Fruit fly (Drosophila melanogaster) whole organism, adult: Measurements from ENCODE around the gene CG44037.

Experiments used
- CG11617 ChIP-seq: fragments of 200-800 bp; sonication (Bioruptor generic); optimal IDR thresholded peaks from 2 replicates; lab custom pipeline; 2017; ENCODE audit warnings: mild to moderate bottlenecking, missing biosample characterization, missing genetic modification reagents, missing genetic modification characterization
- CG12768 ChIP-seq: fragments of 200-800 bp; sonication (Bioruptor generic); optimal IDR thresholded peaks from 2 replicates; lab custom pipeline; 2017; ENCODE audit warnings: missing biosample characterization, missing genetic modification characterization, mild to moderate bottlenecking, moderate library complexity, missing genetic modification reagents
- CG14711 ChIP-seq: fragments of 200-800 bp; sonication (Bioruptor generic); optimal IDR thresholded peaks from 2 replicates; lab custom pipeline; 2018; ENCODE audit warnings: missing biosample characterization, mild to moderate bottlenecking, missing genetic modification characterization, moderate library complexity
- CG1620 ChIP-seq: fragments of 200-800 bp; sonication (Bioruptor generic); optimal IDR thresholded peaks from 2 replicates; lab custom pipeline; 2016; ENCODE audit warnings: missing biosample characterization, missing genetic modification characterization
- CG33017 ChIP-seq: fragments of 200-800 bp; sonication (Bioruptor generic); optimal IDR thresholded peaks from 2 replicates; lab custom pipeline; 2018; ENCODE audit warnings: missing biosample characterization, mild to moderate bottlenecking, missing genetic modification characterization, moderate library complexity
- CG5204 ChIP-seq: fragments of 200-800 bp; sonication (Bioruptor generic); optimal IDR thresholded peaks from 2 replicates; lab custom pipeline; 2016; ENCODE audit warnings: missing biosample characterization, missing genetic modification characterization
- CG7045 ChIP-seq: fragments of 200-800 bp; sonication (Bioruptor generic); optimal IDR thresholded peaks from 2 replicates; lab custom pipeline; 2017; ENCODE audit warnings: missing biosample characterization, mild to moderate bottlenecking, missing genetic modification characterization
- CG7101 ChIP-seq: fragments of 200-800 bp; sonication (Bioruptor generic); optimal IDR thresholded peaks from 2 replicates; lab custom pipeline; 2018; ENCODE audit warnings: missing biosample characterization, mild to moderate bottlenecking, missing genetic modification characterization, moderate library complexity
- Clk ChIP-seq: fragments of 200-800 bp; sonication (Bioruptor generic); optimal IDR thresholded peaks from 2 replicates; lab custom pipeline; 2017; ENCODE audit warnings: missing biosample characterization, missing genetic modification characterization
- Crg-1 ChIP-seq: fragments of 200-800 bp; sonication (Bioruptor generic); optimal IDR thresholded peaks from 2 replicates; lab custom pipeline; 2016; ENCODE audit warnings: missing biosample characterization, missing genetic modification characterization
- Hr96 ChIP-seq: fragments of 200-800 bp; sonication (Bioruptor generic); optimal IDR thresholded peaks from 2 replicates; lab custom pipeline; 2016; ENCODE audit warnings: missing biosample characterization, missing genetic modification characterization
- Mnt ChIP-seq: fragments of 200-800 bp; sonication (Bioruptor generic); optimal IDR thresholded peaks from 2 replicates; lab custom pipeline; 2016; ENCODE audit warnings: missing biosample characterization, mild to moderate bottlenecking, missing genetic modification characterization
- bab1 ChIP-seq: fragments of 200-800 bp; sonication (Bioruptor generic); optimal IDR thresholded peaks from 3 replicates; lab custom pipeline; 2019; ENCODE audit warnings: missing biosample characterization, mild to moderate bottlenecking, missing genetic modification characterization, moderate library complexity
- cic ChIP-seq: fragments of 200-800 bp; sonication (Bioruptor generic); optimal IDR thresholded peaks from 2 replicates; lab custom pipeline; 2017; ENCODE audit warnings: missing biosample characterization, mild to moderate bottlenecking, missing genetic modification characterization, moderate library complexity
- cnc ChIP-seq, 2 experiments: fragments of >200 bp; optimal IDR thresholded peaks; 2 replicates each; lab custom pipeline; 2017
- kay ChIP-seq: fragments of 200-800 bp; sonication (Bioruptor generic); peaks from one replicate; lab custom pipeline; 2016; ENCODE audit warnings: missing biosample characterization, missing genetic modification characterization, borderline replicate concordance
- ovo ChIP-seq: fragments of 200-800 bp; sonication (Bioruptor generic); optimal IDR thresholded peaks from 2 replicates; lab custom pipeline; 2016; ENCODE audit warnings: missing biosample characterization, missing genetic modification characterization
- pad ChIP-seq: fragments of 200-800 bp; sonication (Bioruptor generic); optimal IDR thresholded peaks from 3 replicates; lab custom pipeline; 2017; ENCODE audit warnings: missing biosample characterization, missing genetic modification characterization, mild to moderate bottlenecking, moderate library complexity, missing genetic modification reagents
- tj ChIP-seq: fragments of 200-800 bp; sonication (Bioruptor generic); optimal IDR thresholded peaks from 3 replicates; lab custom pipeline; 2017; ENCODE audit warnings: missing biosample characterization, mild to moderate bottlenecking, missing genetic modification characterization, moderate library complexity
- toe ChIP-seq: fragments of 200-800 bp; sonication (Bioruptor generic); optimal IDR thresholded peaks from 2 replicates; lab custom pipeline; 2016; ENCODE audit warnings: missing biosample characterization, missing genetic modification characterization

The CG44037 gene

dm6 chr3R:12244468-12245060, 14.0 kb upstream of the CG44037 start:
- TF ChIP-seq bab1 (GFP tag; lab: Kevin White, UChicago) (no peak), pad (GFP tag; lab: Kevin White, UChicago) (peak; percentile 92)

DNA sequence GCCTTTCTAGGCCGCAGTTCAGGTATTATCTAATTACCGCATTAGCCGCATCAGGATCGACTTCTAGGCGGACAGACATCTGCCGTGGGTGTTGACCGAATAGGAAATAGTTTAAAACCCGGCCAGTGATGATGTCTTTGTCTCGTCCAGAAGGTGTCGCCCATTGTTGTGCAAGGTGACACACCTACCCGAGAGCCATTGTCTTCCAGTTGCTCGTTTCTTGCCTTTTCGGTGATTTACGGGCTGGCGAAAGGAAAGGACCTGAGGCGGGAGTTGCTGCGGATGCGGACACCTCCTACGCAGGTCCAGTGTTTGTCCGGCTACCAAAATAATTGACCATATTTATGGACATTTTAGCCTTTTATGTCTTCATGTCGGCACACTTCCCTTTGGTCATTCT, 10.3 kb upstream of the CG44037 start:
- TF ChIP-seq CG7045 (GFP tag; lab: Kevin White, UChicago): no peak
- no peak for TF ChIP-seq Mnt (GFP tag; lab: Kevin White, UChicago)

DNA sequence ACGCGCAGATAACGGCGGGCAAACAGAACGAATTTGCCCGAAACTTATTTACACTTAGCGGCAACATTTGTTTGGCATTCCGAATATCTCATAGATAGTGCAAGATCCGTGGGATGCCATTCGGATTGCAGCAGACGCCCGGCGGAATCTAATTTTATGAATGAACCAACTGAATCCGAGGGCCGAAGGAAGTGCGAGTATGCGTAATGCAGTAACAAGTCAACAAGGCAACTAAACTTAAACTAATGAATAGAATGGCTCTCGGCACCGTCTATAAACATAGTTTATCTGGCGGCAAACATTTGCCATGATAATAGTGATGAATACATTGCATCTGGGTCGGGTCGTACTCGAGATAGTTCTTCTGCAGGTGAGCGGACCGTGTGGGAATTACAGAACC, 8.3 kb upstream of the CG44037 start:
- TF ChIP-seq CG14711 (tag; lab: Kevin White, UChicago): no peak
- TF ChIP-seq ovo (GFP tag; lab: Kevin White, UChicago): no peak
- TF ChIP-seq CG1620 (GFP tag; lab: Kevin White, UChicago): no peak
- no peak for TF ChIP-seq CG5204 (GFP tag; lab: Kevin White, UChicago)
- no peak for TF ChIP-seq tj (GFP tag; lab: Kevin White, UChicago)
- TF ChIP-seq pad (GFP tag; lab: Kevin White, UChicago): no peak
- TF ChIP-seq Crg-1: no peak
- no peak for TF ChIP-seq cnc (optimal IDR thresholded peaks at IDR 0.05; lab: Kevin White, UChicago)
- no peak for TF ChIP-seq Clk (GFP tag; lab: Kevin White, UChicago)
- no peak for TF ChIP-seq CG11617 (GFP tag; lab: Kevin White, UChicago)
- no peak for TF ChIP-seq Mnt (GFP tag; lab: Kevin White, UChicago)

DNA sequence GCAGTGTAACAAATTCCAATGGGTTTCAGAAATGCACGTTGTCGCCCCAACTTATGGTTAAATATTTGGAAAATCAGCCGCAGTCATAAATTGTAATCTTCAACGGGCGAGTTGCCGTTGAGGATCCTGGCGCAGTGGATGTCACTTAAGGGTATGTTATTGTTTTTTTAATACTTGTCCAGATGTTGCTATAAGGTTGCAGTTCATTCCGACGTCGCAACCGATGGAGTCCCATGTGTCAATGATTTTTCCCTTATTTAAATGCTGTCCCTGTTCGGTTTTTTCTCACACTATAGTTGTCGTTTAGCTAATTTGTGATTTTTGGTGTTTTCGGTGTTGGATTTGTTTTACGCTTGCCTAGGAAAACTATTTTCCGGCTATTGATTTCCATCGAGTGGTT, 7.0 kb upstream of the CG44037 start:
- TF ChIP-seq pad (GFP tag; lab: Kevin White, UChicago) (no peak), CG5204 (GFP tag; lab: Kevin White, UChicago) (no peak), kay (no peak), CG7101 (tag; lab: Kevin White, UChicago) (no peak), Mnt (GFP tag; lab: Kevin White, UChicago) (no peak), Crg-1 (no peak), CG11617 (GFP tag; lab: Kevin White, UChicago) (no peak), CG7045 (GFP tag; lab: Kevin White, UChicago) (no peak), cnc (optimal IDR thresholded peaks at IDR 0.05; lab: Kevin White, UChicago) (no peak), ovo (GFP tag; lab: Kevin White, UChicago) (no peak), CG33017 (tag; lab: Kevin White, UChicago) (no peak), CG12768 (GFP tag; lab: Kevin White, UChicago) (no peak), tj (GFP tag; lab: Kevin White, UChicago) (no peak), bab1 (GFP tag; lab: Kevin White, UChicago) (no peak), Hr96 (GFP tag; lab: Kevin White, UChicago) (no peak), cic (GFP tag; lab: Kevin White, UChicago) (no peak), CG1620 (GFP tag; lab: Kevin White, UChicago) (no peak), CG14711 (tag; lab: Kevin White, UChicago) (no peak), toe (GFP tag; lab: Kevin White, UChicago) (no peak)

DNA sequence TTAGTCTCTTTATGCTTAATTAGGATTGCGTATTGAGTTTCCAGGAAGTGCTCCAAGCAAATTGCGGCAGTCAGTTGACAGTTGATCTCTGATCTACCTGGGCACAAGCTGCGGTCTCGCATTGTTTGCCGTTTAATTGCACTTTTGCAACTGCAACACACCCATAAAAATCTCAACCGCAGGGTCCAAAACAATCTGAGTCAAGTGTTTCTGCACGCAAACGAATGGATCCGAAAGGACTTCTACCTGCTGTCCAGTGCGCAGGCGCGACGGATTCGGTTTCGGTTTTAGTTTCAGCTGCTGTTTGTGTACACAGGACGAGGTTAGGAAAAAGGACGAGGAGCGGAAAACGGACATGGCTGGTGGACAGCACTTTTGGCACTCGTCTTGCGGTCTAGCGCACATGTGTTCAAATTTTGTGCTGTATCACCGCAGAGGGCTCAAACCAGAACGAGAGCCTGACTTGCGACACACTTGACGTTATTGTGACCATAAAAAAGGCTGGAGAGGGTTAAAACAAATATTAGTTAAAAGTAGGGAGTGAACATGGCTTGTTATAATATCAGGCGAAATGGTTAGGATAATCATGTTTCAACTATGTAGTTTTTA, 6.0 kb upstream of the CG44037 start:
- no peak for TF ChIP-seq ovo (GFP tag; lab: Kevin White, UChicago)
- no peak for TF ChIP-seq CG7045 (GFP tag; lab: Kevin White, UChicago)
- TF ChIP-seq CG11617 (GFP tag; lab: Kevin White, UChicago): no peak
- TF ChIP-seq CG12768 (GFP tag; lab: Kevin White, UChicago): no peak
- no peak for TF ChIP-seq pad (GFP tag; lab: Kevin White, UChicago)

dm6 chr3R:12253887-12254286, 4.7 kb upstream of the CG44037 start, which contains the start of gene CG3942:
TSS of gene CG3942 (plus strand) at chr3R:12254187.
- TF ChIP-seq Clk (GFP tag; lab: Kevin White, UChicago) (no peak), cic (GFP tag; lab: Kevin White, UChicago) (no peak), toe (GFP tag; lab: Kevin White, UChicago) (no peak), Crg-1 (no peak), Mnt (GFP tag; lab: Kevin White, UChicago) (no peak), CG12768 (GFP tag; lab: Kevin White, UChicago) (no peak), CG5204 (GFP tag; lab: Kevin White, UChicago) (no peak), cnc (optimal IDR thresholded peaks at IDR 0.05; lab: Kevin White, UChicago) (no peak), kay (no peak), tj (GFP tag; lab: Kevin White, UChicago) (no peak), CG7101 (tag; lab: Kevin White, UChicago) (no peak), CG14711 (tag; lab: Kevin White, UChicago) (no peak), ovo (GFP tag; lab: Kevin White, UChicago) (no peak)

DNA sequence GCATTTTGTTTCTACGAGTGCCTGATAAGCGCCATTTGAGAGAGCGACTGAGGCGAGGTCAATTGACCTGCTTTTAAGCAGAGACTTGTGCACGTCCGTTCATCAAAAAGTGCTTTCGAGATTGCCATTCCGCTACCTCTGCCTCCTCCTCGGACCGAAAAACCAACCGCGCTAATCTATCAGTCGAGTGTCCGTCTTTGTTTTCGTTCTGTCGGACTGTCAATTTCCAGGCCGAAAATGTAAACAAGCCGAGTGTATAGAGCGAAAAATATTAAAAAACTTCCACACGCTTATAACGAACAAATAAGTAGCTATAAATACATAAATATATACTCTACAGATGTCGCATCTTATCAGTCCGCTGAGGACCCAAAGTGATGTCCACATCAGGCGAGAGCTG, 476 bp downstream of the CG44037 start:
- TF ChIP-seq CG1620 (GFP tag; lab: Kevin White, UChicago): no peak
- TF ChIP-seq kay: no peak
- no peak for TF ChIP-seq bab1 (GFP tag; lab: Kevin White, UChicago)
- no peak for TF ChIP-seq CG7045 (GFP tag; lab: Kevin White, UChicago)
- TF ChIP-seq tj (GFP tag; lab: Kevin White, UChicago): no peak
- no peak for TF ChIP-seq ovo (GFP tag; lab: Kevin White, UChicago)
- TF ChIP-seq cic (GFP tag; lab: Kevin White, UChicago): no peak
- TF ChIP-seq cnc (optimal IDR thresholded peaks at IDR 0.05; lab: Kevin White, UChicago): no peak
- TF ChIP-seq Crg-1: no peak
- no peak for TF ChIP-seq pad (GFP tag; lab: Kevin White, UChicago)
- TF ChIP-seq Hr96 (GFP tag; lab: Kevin White, UChicago): no peak
